Fruit fly (Drosophila melanogaster) whole organism, embryonic: ENCODE measurements around the gene CG18213.

Experiments
- BEAF-32 ChIP-seq: fragments of 200-800 bp; sonication (Bioruptor generic); optimal IDR thresholded peaks from 3 replicates; lab custom pipeline; 2017; ENCODE audit warnings: missing biosample characterization, missing genetic modification characterization, mild to moderate bottlenecking, moderate library complexity, missing genetic modification reagents
- Bgb ChIP-seq: fragments of 200-800 bp; sonication (Bioruptor generic); IDR thresholded peaks from 2 replicates; pipeline ENCODE4 v1.3.6; 2022; ENCODE audit warnings: missing biosample characterization, missing genetic modification characterization; ENCODE audit not compliant: partially characterized antibody
- CG10147 ChIP-seq: fragments of 200-800 bp; sonication (Bioruptor generic); optimal IDR thresholded peaks from 2 replicates; lab custom pipeline; 2019; ENCODE audit warnings: missing biosample characterization, mild to moderate bottlenecking, missing genetic modification characterization, moderate library complexity
- CG1024 ChIP-seq: fragments of 200-800 bp; sonication (Bioruptor generic); IDR thresholded peaks from 2 replicates; pipeline ENCODE4 v1.3.6; 2022; ENCODE audit warnings: missing biosample characterization, missing genetic modification characterization
- CG11093 ChIP-seq: fragments of 200-800 bp; sonication (Bioruptor generic); IDR thresholded peaks from 3 replicates; pipeline ENCODE4 v1.3.6; 2022; ENCODE audit warnings: missing biosample characterization, missing genetic modification characterization
- CG11723 ChIP-seq: fragments of 200-800 bp; sonication (Bioruptor generic); optimal IDR thresholded peaks from 2 replicates; lab custom pipeline; 2017; ENCODE audit warnings: missing biosample characterization, mild to moderate bottlenecking, missing genetic modification characterization
- CG1233 ChIP-seq: fragments of 200-800 bp; sonication (Bioruptor generic); optimal IDR thresholded peaks from 4 replicates; lab custom pipeline; 2018; ENCODE audit warnings: missing biosample characterization, mild to moderate bottlenecking, missing genetic modification characterization
- CG15073 ChIP-seq: fragments of 200-800 bp; sonication (Bioruptor generic); optimal IDR thresholded peaks from 2 replicates; lab custom pipeline; 2016; ENCODE audit warnings: missing biosample characterization, missing genetic modification characterization
- CG1602 ChIP-seq: fragments of 200-800 bp; sonication (Bioruptor generic); optimal IDR thresholded peaks from 3 replicates; lab custom pipeline; 2016; ENCODE audit warnings: missing biosample characterization, missing genetic modification characterization
- CG17612 ChIP-seq: fragments of 200-800 bp; sonication (Bioruptor generic); IDR thresholded peaks from 2 replicates; pipeline ENCODE4 v1.3.6; 2022; ENCODE audit warnings: missing biosample characterization, missing genetic modification characterization
- CG18262 ChIP-seq: fragments of 200-800 bp; optimal IDR thresholded peaks from 3 replicates; lab custom pipeline; 2019; ENCODE audit warnings: missing biosample characterization, mild to moderate bottlenecking, missing genetic modification characterization, moderate library complexity
- CG31388 ChIP-seq: fragments of 200-800 bp; sonication (Bioruptor generic); optimal IDR thresholded peaks from 2 replicates; lab custom pipeline; 2016; ENCODE audit warnings: missing biosample characterization, missing genetic modification characterization
- CG33557 ChIP-seq: fragments of 200-800 bp; sonication (Bioruptor generic); optimal IDR thresholded peaks from 2 replicates; lab custom pipeline; 2019; ENCODE audit warnings: missing biosample characterization, mild to moderate bottlenecking, missing genetic modification characterization, moderate library complexity
- CG3847 ChIP-seq: fragments of 200-800 bp; sonication (Bioruptor generic); IDR thresholded peaks from 2 replicates; pipeline ENCODE4 v1.3.6; 2022; ENCODE audit warnings: missing biosample characterization, missing genetic modification characterization
- CG4282 ChIP-seq: fragments of 200-800 bp; sonication (Bioruptor generic); optimal IDR thresholded peaks from 2 replicates; lab custom pipeline; 2016; ENCODE audit warnings: missing biosample characterization, missing genetic modification characterization
- CG4360 ChIP-seq: fragments of 200-800 bp; sonication (Bioruptor generic); IDR thresholded peaks from 2 replicates; pipeline ENCODE4 v1.3.6; 2022; ENCODE audit warnings: missing biosample characterization, missing genetic modification characterization
- CG7987 ChIP-seq: fragments of 200-800 bp; sonication (Bioruptor generic); optimal IDR thresholded peaks from 2 replicates; lab custom pipeline; 2018; ENCODE audit warnings: missing biosample characterization, mild to moderate bottlenecking, missing genetic modification characterization, moderate library complexity
- CG8089 ChIP-seq: fragments of 200-800 bp; sonication (Bioruptor generic); optimal IDR thresholded peaks from 3 replicates; lab custom pipeline; 2016; ENCODE audit warnings: missing biosample characterization, missing genetic modification characterization
- CG8281 ChIP-seq: fragments of 200-800 bp; sonication (Bioruptor generic); optimal IDR thresholded peaks from 2 replicates; lab custom pipeline; 2018; ENCODE audit warnings: missing biosample characterization, mild to moderate bottlenecking, missing genetic modification characterization, moderate library complexity
- CG8290 ChIP-seq, 3 experiments: fragments of 200-800 bp; sonication (Bioruptor generic); optimal IDR thresholded peaks; 2 replicates each; lab custom pipeline; 2016 to 2019; ENCODE audit warnings: missing biosample characterization in 3 of 3, missing genetic modification characterization in 3 of 3, mild to moderate bottlenecking in 2 of 3, moderate library complexity in 1 of 3
- CG8478 ChIP-seq: fragments of >200 bp; optimal IDR thresholded peaks from 2 replicates; lab custom pipeline; 2018
- CG9932 ChIP-seq: fragments of 200-800 bp; sonication (Bioruptor generic); IDR thresholded peaks from 2 replicates; pipeline ENCODE4 v1.3.6; 2022; ENCODE audit warnings: missing biosample characterization, missing genetic modification characterization
- CTCF ChIP-seq: fragments of 200-800 bp; sonication (Bioruptor generic); optimal IDR thresholded peaks from 2 replicates; lab custom pipeline; 2017; ENCODE audit warnings: missing biosample characterization, mild to moderate bottlenecking, missing genetic modification characterization, moderate library complexity
- Camta ChIP-seq: fragments of 200-800 bp; sonication (Bioruptor generic); optimal IDR thresholded peaks from 2 replicates; lab custom pipeline; 2016; ENCODE audit warnings: missing biosample characterization, missing genetic modification characterization
- Deaf1 ChIP-seq: fragments of 200-800 bp; optimal IDR thresholded peaks from 3 replicates; lab custom pipeline; 2019; ENCODE audit warnings: missing biosample characterization, mild to moderate bottlenecking, missing genetic modification characterization, moderate library complexity
- Doc2 ChIP-seq: fragments of 200-800 bp; sonication (Bioruptor generic); IDR thresholded peaks from 2 replicates; pipeline ENCODE4 v1.3.6; 2022; ENCODE audit warnings: missing biosample characterization, missing genetic modification characterization
- ERR ChIP-seq: fragments of 200-800 bp; sonication (Bioruptor generic); optimal IDR thresholded peaks from 2 replicates; lab custom pipeline; 2016; ENCODE audit warnings: missing biosample characterization, missing genetic modification characterization
- HmgD ChIP-seq: fragments of 200-800 bp; sonication (Bioruptor generic); optimal IDR thresholded peaks from 3 replicates; lab custom pipeline; 2016; ENCODE audit warnings: missing biosample characterization, missing genetic modification characterization
- Hmr ChIP-seq: fragments of 200-800 bp; sonication (Bioruptor generic); optimal IDR thresholded peaks from 3 replicates; lab custom pipeline; 2017; ENCODE audit warnings: mild to moderate bottlenecking, missing biosample characterization, missing genetic modification reagents, missing genetic modification characterization
- Lim3 ChIP-seq: fragments of 200-800 bp; sonication (Bioruptor generic); IDR thresholded peaks from 2 replicates; pipeline ENCODE4 v1.3.6; 2022; ENCODE audit warnings: missing biosample characterization, missing genetic modification characterization
- Max ChIP-seq: fragments of 200-800 bp; sonication (Bioruptor generic); optimal IDR thresholded peaks from 2 replicates; lab custom pipeline; 2016; ENCODE audit warnings: missing biosample characterization, mild to moderate bottlenecking, missing genetic modification characterization
- Med ChIP-seq: fragments of 200-800 bp; sonication (Bioruptor generic); peaks from one replicate; lab custom pipeline; 2016; ENCODE audit warnings: missing biosample characterization, missing genetic modification characterization, mild to moderate bottlenecking, inconsistent platforms, moderate library complexity
- Meics ChIP-seq: fragments of 200-800 bp; sonication (Bioruptor generic); optimal IDR thresholded peaks from 2 replicates; lab custom pipeline; 2017; ENCODE audit warnings: missing biosample characterization, mild to moderate bottlenecking, missing genetic modification characterization
- Sry-β ChIP-seq: fragments of 200-800 bp; sonication (Bioruptor generic); optimal IDR thresholded peaks from 2 replicates; lab custom pipeline; 2018; ENCODE audit warnings: missing biosample characterization, mild to moderate bottlenecking, missing genetic modification characterization, moderate library complexity
- az2 ChIP-seq: fragments of 200-800 bp; sonication (Bioruptor generic); optimal IDR thresholded peaks from 3 replicates; lab custom pipeline; 2016; ENCODE audit warnings: missing biosample characterization, missing genetic modification characterization
- dmrt99B ChIP-seq: fragments of 200-800 bp; sonication (Bioruptor generic); optimal IDR thresholded peaks from 2 replicates; lab custom pipeline; 2018; ENCODE audit warnings: missing biosample characterization, mild to moderate bottlenecking, missing genetic modification characterization, moderate library complexity
- dysf ChIP-seq: fragments of 200-800 bp; sonication (Bioruptor generic); IDR thresholded peaks from 3 replicates; pipeline ENCODE4 v1.3.6; 2022; ENCODE audit warnings: missing biosample characterization, missing genetic modification characterization
- ems ChIP-seq: fragments of 200-800 bp; sonication (Bioruptor generic); optimal IDR thresholded peaks from 3 replicates; lab custom pipeline; 2016; ENCODE audit warnings: missing biosample characterization, missing genetic modification characterization
- ewg ChIP-seq: fragments of 200-800 bp; sonication (Bioruptor generic); optimal IDR thresholded peaks from 3 replicates; lab custom pipeline; 2017; ENCODE audit warnings: mild to moderate bottlenecking, missing biosample characterization, missing genetic modification reagents, missing genetic modification characterization
- fd96Cb ChIP-seq: fragments of 200-800 bp; sonication (Bioruptor generic); optimal IDR thresholded peaks from 2 replicates; lab custom pipeline; 2018; ENCODE audit warnings: missing biosample characterization, mild to moderate bottlenecking, missing genetic modification characterization, moderate library complexity
- h ChIP-seq: fragments of >200 bp; optimal IDR thresholded peaks from 2 replicates; lab custom pipeline; 2017
- knrl ChIP-seq: fragments of 200-800 bp; sonication (Bioruptor generic); IDR thresholded peaks from 3 replicates; pipeline ENCODE4 v1.3.6; 2022; ENCODE audit warnings: missing biosample characterization, missing genetic modification characterization; ENCODE audit not compliant: partially characterized antibody
- lilli ChIP-seq: fragments of 200-800 bp; sonication (Bioruptor generic); optimal IDR thresholded peaks from 3 replicates; lab custom pipeline; 2016; ENCODE audit warnings: missing biosample characterization, missing genetic modification characterization
- mam ChIP-seq: fragments of 200-800 bp; sonication (Bioruptor generic); optimal IDR thresholded peaks from 3 replicates; lab custom pipeline; 2016; ENCODE audit warnings: missing biosample characterization, missing genetic modification characterization
- pfk ChIP-seq: fragments of 200-800 bp; sonication (Bioruptor generic); optimal IDR thresholded peaks from 2 replicates; lab custom pipeline; 2018; ENCODE audit warnings: missing biosample characterization, mild to moderate bottlenecking, missing genetic modification characterization, moderate library complexity
- sd ChIP-seq: fragments of 200-800 bp; sonication (Bioruptor generic); optimal IDR thresholded peaks from 3 replicates; lab custom pipeline; 2018; ENCODE audit warnings: missing biosample characterization, mild to moderate bottlenecking, missing genetic modification characterization, moderate library complexity
- sim ChIP-seq: fragments of 200-800 bp; sonication (Bioruptor generic); IDR thresholded peaks from 2 replicates; pipeline ENCODE4 v1.3.6; 2022; ENCODE audit warnings: missing biosample characterization, missing genetic modification characterization
- slp2 ChIP-seq: fragments of 200-800 bp; sonication (Bioruptor generic); optimal IDR thresholded peaks from 2 replicates; lab custom pipeline; 2016; ENCODE audit warnings: missing biosample characterization, missing genetic modification characterization
- ssp ChIP-seq: fragments of 200-800 bp; sonication (Bioruptor generic); IDR thresholded peaks from 2 replicates; pipeline ENCODE4 v1.3.6; 2022; ENCODE audit warnings: missing biosample characterization, missing genetic modification characterization
- tin ChIP-seq: fragments of 200-800 bp; sonication (Bioruptor generic); optimal IDR thresholded peaks from 3 replicates; lab custom pipeline; 2016; ENCODE audit warnings: missing biosample characterization, missing genetic modification characterization
- trh ChIP-seq: fragments of 200-800 bp; sonication (Bioruptor generic); optimal IDR thresholded peaks from 2 replicates; lab custom pipeline; 2016; ENCODE audit warnings: missing biosample characterization, missing genetic modification characterization
- vnd ChIP-seq: fragments of 200-800 bp; sonication (Bioruptor generic); IDR thresholded peaks from 3 replicates; pipeline ENCODE4 v1.3.6; 2022; ENCODE audit warnings: missing biosample characterization, missing genetic modification characterization; ENCODE audit not compliant: partially characterized antibody

CG18213 gene

DNA sequence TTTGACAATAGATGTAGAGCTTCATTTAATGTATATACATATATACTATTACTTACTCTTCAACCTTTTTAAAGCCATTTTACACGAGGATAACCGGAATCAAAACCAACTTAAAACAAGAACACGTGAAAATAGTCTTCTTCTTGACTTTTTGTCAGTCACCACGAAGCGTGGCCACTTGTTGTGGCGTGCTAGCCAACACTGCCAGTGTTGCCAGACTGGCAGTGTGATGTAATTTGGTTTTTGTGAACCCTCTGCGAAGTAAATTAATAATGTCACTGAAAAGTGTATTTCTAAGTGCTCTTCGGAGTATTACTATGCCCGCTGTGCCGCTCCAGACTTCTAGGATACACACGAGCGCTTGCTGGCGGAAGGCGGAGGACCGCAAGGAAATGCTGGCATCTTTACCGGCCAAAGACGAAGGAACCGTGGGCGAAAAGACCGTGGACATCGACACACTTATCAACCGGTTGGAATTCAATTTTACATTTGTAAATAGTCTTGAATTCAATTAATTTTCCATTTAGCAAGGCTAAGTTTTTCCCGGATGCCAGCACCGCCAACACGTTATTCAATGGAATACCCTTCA lies 32.6 kb upstream of the CG18213 start, which contains the start of the genes Ns1 and mRpS11 (continued):
- TF ChIP-seq knrl (GFP tag; lab: Robert Waterston, UW) (peak; percentile 30; the same call in 1 of the 3 replicates), Max (GFP tag; lab: Kevin White, UChicago) (peak; percentile 93), Camta (no peak), CG10147 (GFP tag; lab: Kevin White, UChicago) (no peak), CTCF (GFP tag; lab: Kevin White, UChicago) (peak; percentile 13), sim (GFP tag; lab: Robert Waterston, UW) (no peak), ewg (GFP tag; lab: Kevin White, UChicago) (peak; percentile 20), tin (GFP tag; lab: Kevin White, UChicago) (peak; percentile 11), CG7987 (GFP tag; lab: Kevin White, UChicago) (peak; percentile 76), CG18262 (tag; lab: Kevin White, UChicago) (peak; percentile 13), Sry-β (no peak), vnd (GFP tag; lab: Robert Waterston, UW) (no peak), CG8290 (GFP tag; optimal IDR thresholded peaks at IDR 0.05; lab: Kevin White, UChicago) (no peak), CG8290 (tag; optimal IDR thresholded peaks at IDR 0.05; lab: Kevin White, UChicago) (peak in 1 of 2 experiments; percentile 72), CG1602 (GFP tag; lab: Kevin White, UChicago) (peak; percentile 4), ems (GFP tag; lab: Kevin White, UChicago) (no peak), CG11723 (GFP tag; lab: Kevin White, UChicago) (no peak), CG17612 (GFP tag; lab: Robert Waterston, UW) (no peak), Lim3 (GFP tag; lab: Robert Waterston, UW) (no peak), slp2 (no peak), dysf (GFP tag; lab: Robert Waterston, UW) (no peak), BEAF-32 (GFP tag; lab: Kevin White, UChicago) (peak; percentile 46), CG9932 (GFP tag; lab: Robert Waterston, UW) (peak; percentile 64), CG3847 (GFP tag; lab: Robert Waterston, UW) (peak; percentile 63), HmgD (GFP tag; lab: Kevin White, UChicago) (no peak), CG8089 (GFP tag; lab: Kevin White, UChicago) (no peak), CG11093 (no peak), Doc2 (GFP tag; lab: Robert Waterston, UW) (no peak), az2 (no peak), CG31388 (GFP tag; lab: Kevin White, UChicago) (no peak), ERR (GFP tag; lab: Kevin White, UChicago) (no peak), Meics (peak; percentile 27), Deaf1 (tag; lab: Kevin White, UChicago) (no peak), fd96Cb (no peak), CG1233 (peak; percentile 22), Med (GFP tag; lab: Kevin White, UChicago) (peak; percentile 94), CG8281 (tag; lab: Kevin White, UChicago) (no peak), lilli (GFP tag; lab: Kevin White, UChicago) (peak; percentile 24), CG4360 (GFP tag; lab: Robert Waterston, UW) (no peak), ssp (GFP tag; lab: Robert Waterston, UW) (no peak), trh (no peak), Bgb (peak; percentile 43; the same call in 1 of the 2 replicates), CG1024 (no peak), mam (GFP tag; lab: Kevin White, UChicago) (peak; percentile 13), CG15073 (GFP tag; lab: Kevin White, UChicago) (no peak), CG33557 (GFP tag; lab: Kevin White, UChicago) (no peak), CG4282 (GFP tag; lab: Kevin White, UChicago) (peak; percentile 38), dmrt99B (tag; lab: Kevin White, UChicago) (no peak), h (no peak), pfk (GFP tag; lab: Kevin White, UChicago) (no peak), Hmr (GFP tag; lab: Kevin White, UChicago) (peak; percentile 39), CG8478 (lab: Kevin White, UChicago) (no peak), sd (tag; lab: Kevin White, UChicago) (peak; percentile 60)
